In the genomic region with DNA sequence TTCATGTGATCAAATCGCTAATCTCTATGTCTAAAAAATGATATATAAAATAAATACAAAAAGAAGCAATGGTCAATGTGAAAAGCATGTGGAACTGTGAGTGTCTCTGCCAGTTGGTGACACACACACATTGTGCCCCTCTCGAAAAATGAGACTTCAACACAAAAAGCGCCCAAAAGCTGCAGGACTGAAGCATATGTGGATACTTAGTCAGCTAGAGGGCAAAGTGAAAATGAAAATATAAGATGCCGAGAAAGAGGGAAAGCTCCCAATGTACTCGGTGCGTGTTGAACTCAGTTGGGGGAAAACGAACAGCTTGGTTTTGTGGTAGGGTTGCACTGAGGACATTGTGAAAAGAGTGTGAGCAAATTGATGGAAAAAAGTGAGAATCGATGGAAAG, we compare ENCODE assay signal across 1 worm cellular context.
TF ChIP-seq lines count a peak whose summit lies in the region.

No protein-coding gene starts in this region.

TF ChIP-seq in whole organism, L1 larva, 84 proteins besides CTCF, POLR2A, EP300 and RAD21 (continued from another document):
- TF ChIP-seq ztf-4 (tag; optimal IDR thresholded peaks at IDR 0.05; lab: Kevin White, UChicago) (peak; percentile 51), nhr-90 (tag; optimal IDR thresholded peaks at IDR 0.05; lab: Kevin White, UChicago; ENCODE audit: poor library complexity) (no peak), fkh-8 (tag; optimal IDR thresholded peaks at IDR 0.05; lab: Kevin White, UChicago) (peak; percentile 59), unc-62 (GFP tag; optimal IDR thresholded peaks at IDR 0.05; lab: Kevin White, UChicago) (no peak), skn-1 (tag; optimal IDR thresholded peaks at IDR 0.05; lab: Kevin White, UChicago) (peak; percentile 15), fkh-4 (tag; optimal IDR thresholded peaks at IDR 0.05; lab: Kevin White, UChicago; ENCODE audit: borderline replicate concordance) (no peak), elt-2 (tag; optimal IDR thresholded peaks at IDR 0.05; lab: Kevin White, UChicago) (no peak), C04F5.9 (tag; optimal IDR thresholded peaks at IDR 0.05; lab: Kevin White, UChicago) (no peak), aly-2 (tag; optimal IDR thresholded peaks at IDR 0.05; lab: Kevin White, UChicago) (no peak), blmp-1 (tag; optimal IDR thresholded peaks at IDR 0.05; lab: Kevin White, UChicago) (no peak), sup-37 (GFP tag; optimal IDR thresholded peaks at IDR 0.05; lab: Kevin White, UChicago) (no peak), tlp-1 (tag; optimal IDR thresholded peaks at IDR 0.05; lab: Kevin White, UChicago) (no peak), dpl-1 (GFP tag; optimal IDR thresholded peaks at IDR 0.05; lab: Kevin White, UChicago) (peak in 1 of 3 experiments; percentile 29), F16B12.6 (tag; optimal IDR thresholded peaks at IDR 0.05; lab: Kevin White, UChicago) (no peak), nhr-76 (tag; optimal IDR thresholded peaks at IDR 0.05; lab: Kevin White, UChicago) (no peak), pqm-1 (tag; optimal IDR thresholded peaks at IDR 0.05; lab: Kevin White, UChicago) (no peak), nhr-84 (tag; optimal IDR thresholded peaks at IDR 0.05; lab: Kevin White, UChicago) (no peak), tbx-2 (tag; optimal IDR thresholded peaks at IDR 0.05; lab: Kevin White, UChicago) (peak; percentile 75), rnt-1 (tag; optimal IDR thresholded peaks at IDR 0.05; lab: Kevin White, UChicago) (peak; percentile 75), hlh-4 (tag; optimal IDR thresholded peaks at IDR 0.05; lab: Kevin White, UChicago) (no peak), nhr-11 (tag; optimal IDR thresholded peaks at IDR 0.05; lab: Kevin White, UChicago) (peak; percentile 16), lin-15B (tag; optimal IDR thresholded peaks at IDR 0.05; lab: Kevin White, UChicago) (no peak), ztf-11 (tag; optimal IDR thresholded peaks at IDR 0.05; lab: Kevin White, UChicago) (no peak), nhr-237 (tag; optimal IDR thresholded peaks at IDR 0.05; lab: Kevin White, UChicago) (no peak), ceh-8 (GFP tag; optimal IDR thresholded peaks at IDR 0.05; lab: Kevin White, UChicago) (peak; percentile 32), zag-1 (tag; optimal IDR thresholded peaks at IDR 0.05; lab: Kevin White, UChicago) (no peak), elt-3 (tag; optimal IDR thresholded peaks at IDR 0.05; lab: Kevin White, UChicago) (no peak), lir-3 (tag; optimal IDR thresholded peaks at IDR 0.05; lab: Kevin White, UChicago; ENCODE audit: poor library complexity) (peak; percentile 4), pag-3 (tag; optimal IDR thresholded peaks at IDR 0.05; lab: Kevin White, UChicago; ENCODE audit: borderline replicate concordance, insufficient read depth) (no peak), nhr-28 (tag; optimal IDR thresholded peaks at IDR 0.05; lab: Kevin White, UChicago) (no peak), lin-39 (tag; optimal IDR thresholded peaks at IDR 0.05; lab: Kevin White, UChicago) (no peak), lin-13 (GFP tag; optimal IDR thresholded peaks at IDR 0.05; lab: Kevin White, UChicago) (no peak), Y116A8C.19 (tag; optimal IDR thresholded peaks at IDR 0.05; lab: Kevin White, UChicago; ENCODE audit: borderline replicate concordance) (no peak), mdl-1 (tag; optimal IDR thresholded peaks at IDR 0.05; lab: Kevin White, UChicago) (peak in 1 of 2 experiments; percentile 52), alr-1 (tag; optimal IDR thresholded peaks at IDR 0.05; lab: Kevin White, UChicago; ENCODE audit: borderline replicate concordance) (no peak), sox-4 (tag; optimal IDR thresholded peaks at IDR 0.05; lab: Kevin White, UChicago) (peak; percentile 56), jun-1 (tag; optimal IDR thresholded peaks at IDR 0.05; lab: Kevin White, UChicago) (peak; percentile 28), ceh-82 (tag; optimal IDR thresholded peaks at IDR 0.05; lab: Kevin White, UChicago) (peak; percentile 29 to 75 (median 39)), zip-4 (GFP tag; optimal IDR thresholded peaks at IDR 0.05; lab: Kevin White, UChicago) (no peak), nhr-77 (tag; optimal IDR thresholded peaks at IDR 0.05; lab: Kevin White, UChicago) (peak; percentile 54), efl-3 (GFP tag; optimal IDR thresholded peaks at IDR 0.05; lab: Kevin White, UChicago) (no peak), ces-1 (GFP tag; optimal IDR thresholded peaks at IDR 0.05; lab: Kevin White, UChicago) (no peak), lin-35 (GFP tag; optimal IDR thresholded peaks at IDR 0.05; lab: Kevin White, UChicago) (peak in 1 of 2 experiments; percentile 27), unc-86 (tag; optimal IDR thresholded peaks at IDR 0.05; lab: Kevin White, UChicago) (peak; percentile 52), ceh-88 (GFP tag; IDR thresholded peaks at IDR 0.05; lab: Robert Waterston, UW) (no peak), C34B4.2 (tag; optimal IDR thresholded peaks at IDR 0.05; lab: Kevin White, UChicago) (no peak)
TF ChIP-seq in whole organism, L1 larva: peak in this region for 35.
